Fruit fly (Drosophila melanogaster): ENCODE data around the gene NimC2.

dm6 chr2L:14020875-14021643 lies 41.1 kb downstream of the NimC2 start:
- no peak for TF ChIP-seq Myc (optimal IDR thresholded peaks at IDR 0.05)
- no peak for TF ChIP-seq Rel (GFP tag; optimal IDR thresholded peaks at IDR 0.05)
- no peak for TF ChIP-seq Rel (tag; optimal IDR thresholded peaks at IDR 0.05)
- TF ChIP-seq sage (GFP tag; optimal IDR thresholded peaks at IDR 0.05) = peak; percentile 55
